Fruit fly (Drosophila melanogaster) whole organism, embryonic: Measurements from ENCODE around the gene Gr63a.

Experiments used
- Asciz ChIP-seq: fragments of 200-800 bp; sonication (Bioruptor generic); optimal IDR thresholded peaks from 2 replicates; lab custom pipeline; 2017; ENCODE audit warnings: missing biosample characterization, mild to moderate bottlenecking, missing genetic modification characterization, missing genetic modification reagents
- Atf-2 ChIP-seq: fragments of 200-800 bp; sonication (Bioruptor generic); optimal IDR thresholded peaks from 2 replicates; lab custom pipeline; 2016; ENCODE audit warnings: missing biosample characterization, missing genetic modification characterization
- Bteb2 ChIP-seq: fragments of 200-800 bp; sonication (Bioruptor generic); optimal IDR thresholded peaks from 2 replicates; lab custom pipeline; 2016; ENCODE audit warnings: missing biosample characterization, missing genetic modification characterization
- CG10267 ChIP-seq: fragments of 200-800 bp; sonication (Bioruptor generic); optimal IDR thresholded peaks from 2 replicates; lab custom pipeline; 2018; ENCODE audit warnings: missing biosample characterization, mild to moderate bottlenecking, missing genetic modification characterization, moderate library complexity
- CG11695 ChIP-seq: fragments of 200-800 bp; sonication (Bioruptor generic); IDR thresholded peaks from 3 replicates; pipeline ENCODE4 v1.3.6; 2022; ENCODE audit warnings: missing biosample characterization, missing genetic modification characterization
- CG12104 ChIP-seq: fragments of 200-800 bp; sonication (Bioruptor generic); optimal IDR thresholded peaks from 3 replicates; lab custom pipeline; 2016; ENCODE audit warnings: missing biosample characterization, missing genetic modification characterization
- CG12744 ChIP-seq: fragments of 200-800 bp; sonication (Bioruptor generic); optimal IDR thresholded peaks from 2 replicates; lab custom pipeline; 2016; ENCODE audit warnings: missing biosample characterization, missing genetic modification characterization
- CG12769 ChIP-seq: fragments of 200-800 bp; sonication (Bioruptor generic); optimal IDR thresholded peaks from 2 replicates; lab custom pipeline; 2019; ENCODE audit warnings: missing biosample characterization, mild to moderate bottlenecking, missing genetic modification characterization, moderate library complexity
- CG13287 ChIP-seq: fragments of 200-800 bp; sonication (Bioruptor generic); IDR thresholded peaks from 2 replicates; pipeline ENCODE4 v1.3.6; 2022; ENCODE audit warnings: missing biosample characterization, missing genetic modification characterization; ENCODE audit not compliant: partially characterized antibody
- CG17186 ChIP-seq: fragments of 200-800 bp; sonication (Bioruptor generic); optimal IDR thresholded peaks from 3 replicates; lab custom pipeline; 2017; ENCODE audit warnings: missing biosample characterization, missing genetic modification reagents, missing genetic modification characterization
- CG17359 ChIP-seq: fragments of 200-800 bp; sonication (Bioruptor generic); optimal IDR thresholded peaks from 3 replicates; lab custom pipeline; 2018; ENCODE audit warnings: missing biosample characterization, mild to moderate bottlenecking, missing genetic modification characterization, moderate library complexity
- CG17612 ChIP-seq: fragments of 200-800 bp; sonication (Bioruptor generic); IDR thresholded peaks from 2 replicates; pipeline ENCODE4 v1.3.6; 2022; ENCODE audit warnings: missing biosample characterization, missing genetic modification characterization
- CG18764 ChIP-seq: fragments of 200-800 bp; sonication (Bioruptor generic); optimal IDR thresholded peaks from 3 replicates; lab custom pipeline; 2016; ENCODE audit warnings: missing biosample characterization, missing genetic modification characterization
- CG2129 ChIP-seq: fragments of 200-800 bp; sonication (Bioruptor generic); IDR thresholded peaks from 2 replicates; pipeline ENCODE4 v1.3.6; 2022; ENCODE audit warnings: missing biosample characterization, missing genetic modification characterization; ENCODE audit not compliant: partially characterized antibody
- CG31224 ChIP-seq: fragments of 200-800 bp; sonication (Bioruptor generic); IDR thresholded peaks from 2 replicates; pipeline ENCODE4 v1.3.6; 2022; ENCODE audit warnings: missing biosample characterization, missing genetic modification characterization
- CG33213 ChIP-seq: fragments of 200-800 bp; sonication (Bioruptor generic); optimal IDR thresholded peaks from 3 replicates; lab custom pipeline; 2016; ENCODE audit warnings: missing biosample characterization, missing genetic modification characterization
- CG7745 ChIP-seq: fragments of 200-800 bp; sonication (Bioruptor generic); optimal IDR thresholded peaks from 2 replicates; lab custom pipeline; 2018; ENCODE audit warnings: missing biosample characterization, mild to moderate bottlenecking, missing genetic modification characterization, moderate library complexity
- CG9876 ChIP-seq: fragments of 200-800 bp; sonication (Bioruptor generic); optimal IDR thresholded peaks from 2 replicates; lab custom pipeline; 2016; ENCODE audit warnings: missing biosample characterization, missing genetic modification characterization
- Dp ChIP-seq: fragments of 200-800 bp; sonication (Bioruptor generic); optimal IDR thresholded peaks from 2 replicates; lab custom pipeline; 2018; ENCODE audit warnings: missing biosample characterization, mild to moderate bottlenecking, missing genetic modification characterization, moderate library complexity
- Dref ChIP-seq: fragments of 200-800 bp; sonication (Bioruptor generic); IDR thresholded peaks from 2 replicates; pipeline ENCODE4 v1.3.6; 2022; ENCODE audit warnings: missing biosample characterization, missing genetic modification characterization
- Gug ChIP-seq: fragments of 200-800 bp; sonication (Bioruptor generic); IDR thresholded peaks from 4 replicates; pipeline ENCODE4 v1.3.6; 2022; ENCODE audit warnings: missing biosample characterization, missing genetic modification characterization
- H15 ChIP-seq: fragments of 200-800 bp; sonication (Bioruptor generic); IDR thresholded peaks from 3 replicates; pipeline ENCODE4 v1.3.6; 2022; ENCODE audit warnings: missing biosample characterization, missing genetic modification characterization
- NC2α ChIP-seq: fragments of 200-800 bp; sonication (Bioruptor generic); optimal IDR thresholded peaks from 2 replicates; lab custom pipeline; 2016; ENCODE audit warnings: missing biosample characterization, missing genetic modification characterization
- Sin3A ChIP-seq: fragments of >200 bp; optimal IDR thresholded peaks from 2 replicates; lab custom pipeline; 2018
- Sry-δ ChIP-seq: fragments of 200-800 bp; sonication (Bioruptor generic); optimal IDR thresholded peaks from 2 replicates; lab custom pipeline; 2016; ENCODE audit warnings: missing biosample characterization, missing genetic modification characterization
- bowl ChIP-seq: fragments of 200-800 bp; sonication (Bioruptor generic); IDR thresholded peaks from 2 replicates; pipeline ENCODE4 v1.3.6; 2022; ENCODE audit warnings: missing biosample characterization, missing genetic modification characterization
- cas ChIP-seq: fragments of 200-800 bp; sonication (Bioruptor generic); IDR thresholded peaks from 2 replicates; pipeline ENCODE4 v1.3.6; 2022; ENCODE audit warnings: missing biosample characterization, missing genetic modification characterization
- ci ChIP-seq: fragments of 200-800 bp; sonication (Bioruptor generic); IDR thresholded peaks from 3 replicates; pipeline ENCODE4 v1.3.6; 2022; ENCODE audit warnings: missing biosample characterization, missing genetic modification characterization
- dan ChIP-seq: fragments of 200-800 bp; sonication (Bioruptor generic); IDR thresholded peaks from 2 replicates; pipeline ENCODE4 v1.3.6; 2022; ENCODE audit warnings: missing biosample characterization, missing genetic modification characterization
- ewg ChIP-seq: fragments of 200-800 bp; sonication (Bioruptor generic); optimal IDR thresholded peaks from 3 replicates; lab custom pipeline; 2017; ENCODE audit warnings: mild to moderate bottlenecking, missing biosample characterization, missing genetic modification reagents, missing genetic modification characterization
- gcm2 ChIP-seq: fragments of 200-800 bp; sonication (Bioruptor generic); optimal IDR thresholded peaks from 2 replicates; lab custom pipeline; 2016; ENCODE audit warnings: missing biosample characterization, missing genetic modification characterization
- grau ChIP-seq: fragments of 200-800 bp; optimal IDR thresholded peaks from 3 replicates; lab custom pipeline; 2019; ENCODE audit warnings: missing biosample characterization, mild to moderate bottlenecking, missing genetic modification characterization, moderate library complexity
- hth ChIP-seq: fragments of >200 bp; optimal IDR thresholded peaks from 2 replicates; lab custom pipeline; 2017; ENCODE audit warnings: inconsistent platforms
- kni ChIP-seq: fragments of 200-800 bp; sonication (Bioruptor generic); optimal IDR thresholded peaks from 3 replicates; lab custom pipeline; 2017; ENCODE audit warnings: mild to moderate bottlenecking, missing biosample characterization, missing genetic modification reagents, missing genetic modification characterization
- knrl ChIP-seq: fragments of 200-800 bp; sonication (Bioruptor generic); IDR thresholded peaks from 3 replicates; pipeline ENCODE4 v1.3.6; 2022; ENCODE audit warnings: missing biosample characterization, missing genetic modification characterization; ENCODE audit not compliant: partially characterized antibody
- lilli ChIP-seq: fragments of 200-800 bp; sonication (Bioruptor generic); optimal IDR thresholded peaks from 3 replicates; lab custom pipeline; 2016; ENCODE audit warnings: missing biosample characterization, missing genetic modification characterization
- peb ChIP-seq: fragments of 200-800 bp; sonication (Bioruptor generic); IDR thresholded peaks from 2 replicates; pipeline ENCODE4 v1.3.6; 2022; ENCODE audit warnings: missing biosample characterization, missing genetic modification characterization
- psq ChIP-seq: fragments of 200-800 bp; sonication (Bioruptor generic); optimal IDR thresholded peaks from 2 replicates; lab custom pipeline; 2017; ENCODE audit warnings: missing biosample characterization, missing genetic modification characterization
- ro ChIP-seq: fragments of 200-800 bp; sonication (Bioruptor generic); IDR thresholded peaks from 2 replicates; pipeline ENCODE4 v1.3.6; 2022; ENCODE audit warnings: missing biosample characterization, missing genetic modification characterization
- row ChIP-seq: fragments of 200-800 bp; sonication (Bioruptor generic); IDR thresholded peaks from 3 replicates; pipeline ENCODE4 v1.3.6; 2022; ENCODE audit warnings: missing biosample characterization, missing genetic modification characterization
- sc ChIP-seq, 3 experiments: fragments of >200 bp in 2 of 3; fragments of 200-800 bp in 1 of 3; sonication (Bioruptor generic) in 1 of 3; optimal IDR thresholded peaks; 2 replicates in 2 of 3; 3 replicates in 1 of 3; lab custom pipeline; 2017; ENCODE audit warnings: mild to moderate bottlenecking in 1 of 3, missing biosample characterization in 1 of 3, missing genetic modification characterization in 1 of 3, missing genetic modification reagents in 1 of 3
- schlank ChIP-seq: fragments of 200-800 bp; sonication (Bioruptor generic); optimal IDR thresholded peaks from 2 replicates; lab custom pipeline; 2018; ENCODE audit warnings: missing biosample characterization, mild to moderate bottlenecking, missing genetic modification characterization
- sens ChIP-seq: fragments of 200-800 bp; sonication (Bioruptor generic); peaks from one replicate; lab custom pipeline; 2016; ENCODE audit warnings: missing biosample characterization, missing genetic modification characterization
- sima ChIP-seq: fragments of 200-800 bp; sonication (Bioruptor generic); optimal IDR thresholded peaks from 2 replicates; lab custom pipeline; 2016; ENCODE audit warnings: missing biosample characterization, missing genetic modification characterization
- sisA ChIP-seq: fragments of 200-800 bp; sonication (Bioruptor generic); IDR thresholded peaks from 2 replicates; pipeline ENCODE4 v1.3.6; 2022; ENCODE audit warnings: missing biosample characterization, missing genetic modification characterization
- slou ChIP-seq: fragments of 200-800 bp; sonication (Bioruptor generic); optimal IDR thresholded peaks from 3 replicates; lab custom pipeline; 2016; ENCODE audit warnings: missing biosample characterization, missing genetic modification characterization
- sr ChIP-seq: fragments of 200-800 bp; sonication (Bioruptor generic); IDR thresholded peaks from 3 replicates; pipeline ENCODE4 v1.3.6; 2022; ENCODE audit warnings: missing biosample characterization, missing genetic modification characterization
- tgo ChIP-seq: fragments of 200-800 bp; sonication (Bioruptor generic); IDR thresholded peaks from 3 replicates; pipeline ENCODE4 v1.3.6; 2022; ENCODE audit warnings: missing biosample characterization, missing genetic modification characterization
- yki ChIP-seq: fragments of >200 bp; optimal IDR thresholded peaks from 3 replicates; lab custom pipeline; 2018
- zen ChIP-seq: fragments of 200-800 bp; sonication (Bioruptor generic); optimal IDR thresholded peaks from 3 replicates; lab custom pipeline; 2018; ENCODE audit warnings: missing biosample characterization, mild to moderate bottlenecking, missing genetic modification characterization, moderate library complexity
- zfh2 ChIP-seq: fragments of 200-800 bp; sonication (Bioruptor generic); optimal IDR thresholded peaks from 2 replicates; lab custom pipeline; 2016; ENCODE audit warnings: missing biosample characterization, missing genetic modification characterization

Gr63a gene

DNA sequence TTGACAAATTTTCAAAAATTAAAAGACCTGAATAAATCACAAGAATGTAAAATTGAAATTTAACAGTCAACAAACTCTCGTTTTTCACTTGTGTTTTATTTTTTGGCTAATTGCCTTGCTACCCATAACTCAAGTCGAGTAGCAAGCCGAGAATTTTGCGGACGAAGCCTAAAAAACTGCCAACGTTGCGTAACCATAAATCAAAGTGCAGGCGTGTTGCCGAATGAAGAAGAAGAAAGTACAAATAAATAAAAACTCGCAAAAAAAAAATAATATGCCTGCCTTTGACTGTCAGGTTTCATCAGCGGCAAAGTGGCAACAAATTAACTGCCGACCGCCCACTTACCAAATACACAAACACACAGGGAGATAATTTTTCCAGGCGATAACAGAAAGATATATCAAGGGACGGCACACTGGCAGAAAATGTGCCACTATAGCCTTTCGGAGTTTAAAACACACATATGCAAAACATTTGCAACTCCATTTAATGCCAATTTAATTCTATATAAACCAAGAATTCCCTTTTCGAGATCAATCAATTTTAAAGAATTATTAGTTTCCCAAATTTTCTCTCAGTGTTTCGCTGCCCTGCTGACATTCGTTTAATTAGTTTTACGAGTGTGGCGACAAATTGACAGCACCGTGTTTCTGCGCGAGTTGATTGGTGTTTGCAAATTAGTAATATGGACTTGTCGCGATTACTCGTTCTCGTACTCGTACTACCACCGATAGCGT is 32.0 kb upstream of the Gr63a start (continued):
- TF ChIP-seq slou (GFP tag; lab: Kevin White, UChicago): peak; percentile 61
- TF ChIP-seq gcm2 (GFP tag; lab: Kevin White, UChicago): peak; percentile 57
- TF ChIP-seq CG13287 (GFP tag; lab: Robert Waterston, UW): no peak
- peak; percentile 87 for TF ChIP-seq sisA (GFP tag; lab: Robert Waterston, UW)
- no peak for TF ChIP-seq CG17186 (GFP tag; lab: Kevin White, UChicago)
- no peak for TF ChIP-seq sc (optimal IDR thresholded peaks at IDR 0.05; lab: Kevin White, UChicago)
- TF ChIP-seq sc (GFP tag; optimal IDR thresholded peaks at IDR 0.05; lab: Kevin White, UChicago): peak; percentile 26
- TF ChIP-seq sr (GFP tag; lab: Robert Waterston, UW): 0 out of 3 replicates have a peak, but pooled peaks have one; percentile 31
- TF ChIP-seq row (GFP tag; lab: Robert Waterston, UW): peak; percentile 95
- TF ChIP-seq CG10267 (tag; lab: Kevin White, UChicago): peak; percentile 43
- TF ChIP-seq CG12104 (GFP tag; lab: Kevin White, UChicago): peak; percentile 76
- TF ChIP-seq psq (GFP tag; lab: Kevin White, UChicago): peak; percentile 38
- TF ChIP-seq CG17359 (tag; lab: Kevin White, UChicago): peak; percentile 84
- TF ChIP-seq Asciz (GFP tag; lab: Kevin White, UChicago): peak; percentile 65
- peak; percentile 85 for TF ChIP-seq schlank
- TF ChIP-seq knrl (GFP tag; lab: Robert Waterston, UW): no peak
- no peak for TF ChIP-seq Dp (GFP tag; lab: Kevin White, UChicago)
- TF ChIP-seq sima (GFP tag; lab: Kevin White, UChicago): peak; percentile 33
- peak; percentile 53 for TF ChIP-seq NC2α (GFP tag; lab: Kevin White, UChicago)
- TF ChIP-seq CG9876 (GFP tag; lab: Kevin White, UChicago): peak; percentile 81
- TF ChIP-seq lilli: peak; percentile 95
- TF ChIP-seq CG7745: no peak
- TF ChIP-seq Atf-2: peak; percentile 81
- TF ChIP-seq hth (lab: Kevin White, UChicago): no peak
- no peak for TF ChIP-seq Sin3A (lab: Kevin White, UChicago)
- TF ChIP-seq sens (GFP tag; lab: Kevin White, UChicago): peak; percentile 95
- TF ChIP-seq grau (tag; lab: Kevin White, UChicago): peak; percentile 89
- TF ChIP-seq dan (GFP tag; lab: Robert Waterston, UW): no peak
- TF ChIP-seq CG2129 (GFP tag; lab: Robert Waterston, UW): no peak
- peak; percentile 84; the same call in 2 of the 3 replicates for TF ChIP-seq CG11695 (GFP tag; lab: Robert Waterston, UW)
- peak; percentile 97 for TF ChIP-seq CG12769 (tag; lab: Kevin White, UChicago)
- peak; percentile 43 for TF ChIP-seq CG18764
- TF ChIP-seq CG33213 (GFP tag; lab: Kevin White, UChicago): peak; percentile 74
- peak; percentile 92 for TF ChIP-seq ci
- no peak for TF ChIP-seq Dref (GFP tag; lab: Robert Waterston, UW)
- TF ChIP-seq zfh2 (GFP tag; lab: Kevin White, UChicago): peak; percentile 93
- 0 out of 2 replicates have a peak, but pooled peaks have one; percentile 20 for TF ChIP-seq peb (GFP tag; lab: Robert Waterston, UW)
- peak; percentile 81 for TF ChIP-seq Gug (GFP tag; lab: Robert Waterston, UW)
- TF ChIP-seq CG17612 (GFP tag; lab: Robert Waterston, UW): peak; percentile 71; the same call in 1 of the 2 replicates
- peak; percentile 62 for TF ChIP-seq ewg (GFP tag; lab: Kevin White, UChicago)
- peak; percentile 77 for TF ChIP-seq CG12744 (GFP tag; lab: Kevin White, UChicago)
- peak; percentile 40 for TF ChIP-seq ro (GFP tag; lab: Robert Waterston, UW)
- peak; percentile 81 for TF ChIP-seq cas (GFP tag; lab: Robert Waterston, UW)
- TF ChIP-seq Bteb2 (GFP tag; lab: Kevin White, UChicago): peak; percentile 84
- TF ChIP-seq Sry-δ: peak; percentile 43
- TF ChIP-seq bowl (GFP tag; lab: Robert Waterston, UW): peak; percentile 83
- no peak for TF ChIP-seq kni
- TF ChIP-seq CG31224: peak; percentile 87
- TF ChIP-seq H15 (GFP tag; lab: Robert Waterston, UW): peak; percentile 76; the same call in 2 of the 3 replicates
- TF ChIP-seq zen (tag; lab: Kevin White, UChicago): no peak
- TF ChIP-seq tgo (GFP tag; lab: Robert Waterston, UW): peak; percentile 87
- no peak for TF ChIP-seq yki (lab: Kevin White, UChicago)
